Worm (Caenorhabditis elegans) whole organism, L1 larva: ENCODE data around the gene ugt-1.

Experiments used
- fkh-4 ChIP-seq: sonication (generic microtip); optimal IDR thresholded peaks from 2 replicates; lab custom pipeline; 2016; ENCODE audit warnings: missing compliant biosample characterization, missing genetic modification characterization, borderline replicate concordance
- jun-1 ChIP-seq: fragments of 150-350 bp; optimal IDR thresholded peaks from 2 replicates; lab custom pipeline; 2014; ENCODE audit warnings: missing biosample characterization, missing genetic modification reagents, missing genetic modification characterization
- lin-15B ChIP-seq: fragments of 150-350 bp; sonication (generic microtip); optimal IDR thresholded peaks from 3 replicates; lab custom pipeline; 2014; ENCODE audit warnings: missing biosample characterization, missing genetic modification characterization
- nhr-77 ChIP-seq: fragments of 150-350 bp; optimal IDR thresholded peaks from 2 replicates; lab custom pipeline; 2014; ENCODE audit warnings: missing biosample characterization, missing genetic modification characterization
- snpc-4 ChIP-seq: fragments of 150-350 bp; optimal IDR thresholded peaks from 2 replicates; lab custom pipeline; 2014; ENCODE audit warnings: missing biosample characterization, missing genetic modification characterization
- unc-130 ChIP-seq: fragments of 150-350 bp; optimal IDR thresholded peaks from 2 replicates; lab custom pipeline; 2017; ENCODE audit warnings: missing biosample characterization, missing genetic modification characterization, inconsistent platforms

DNA sequence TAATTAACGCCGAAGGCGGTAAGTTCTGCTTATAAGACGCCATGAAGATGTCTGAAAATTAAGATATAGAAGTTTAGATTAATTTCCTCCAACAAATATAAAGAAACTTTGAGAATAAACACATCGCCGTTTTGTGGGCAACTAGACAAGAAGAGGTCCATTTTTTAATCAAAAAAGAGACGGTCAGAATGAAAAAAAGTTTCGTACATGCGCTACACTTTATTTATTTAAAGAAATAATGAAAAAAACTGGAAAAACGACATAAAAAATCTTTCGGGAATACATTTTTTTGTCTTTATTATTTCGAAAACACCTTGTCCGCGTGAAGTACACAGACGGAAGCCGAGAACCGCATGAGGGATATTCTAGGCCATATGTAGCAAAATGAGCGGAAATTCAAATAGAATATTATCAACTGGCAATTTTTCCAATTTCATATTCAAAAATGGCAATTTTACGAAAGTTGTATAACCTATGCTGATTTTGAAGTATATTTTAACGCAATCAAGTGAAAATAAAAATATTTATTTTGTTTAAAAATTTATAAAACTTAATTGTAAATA lies 39.6 kb upstream of the ugt-1 start, which contains the start of gene sluh-7:
- TF ChIP-seq nhr-77 (tag; lab: Kevin White, UChicago) (peak; percentile 38), jun-1 (tag; lab: Kevin White, UChicago) (no peak), unc-130 (tag; lab: Kevin White, UChicago) (peak; percentile 71), fkh-4 (tag; lab: Kevin White, UChicago) (peak; percentile 95), snpc-4 (tag; lab: Kevin White, UChicago) (peak; percentile 26), lin-15B (tag; lab: Kevin White, UChicago) (peak; percentile 79)
